Fruit fly (Drosophila melanogaster): ENCODE results near the gene BoYb.

The BoYb gene

DNA sequence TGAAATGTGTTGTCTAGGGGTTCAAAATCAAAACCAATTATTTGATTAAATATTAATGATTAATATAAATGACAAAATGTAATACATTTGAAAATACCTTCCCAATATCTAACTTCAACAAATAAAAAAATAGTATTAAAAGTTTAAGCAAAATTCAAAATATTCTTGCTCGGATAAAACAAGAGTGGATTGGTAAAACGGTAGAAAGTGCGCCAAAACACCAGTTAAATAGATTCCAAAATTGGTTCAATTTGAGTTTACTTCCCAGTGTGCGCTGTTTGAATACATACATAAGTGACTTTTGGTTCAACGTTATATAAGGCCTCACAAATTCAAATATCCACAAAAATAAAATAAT, 36.7 kb upstream of the BoYb start (continued):
- peak; percentile 23 for TF ChIP-seq CG15696 (tag; optimal IDR thresholded peaks at IDR 0.05)
- TF ChIP-seq CG2712 (tag; optimal IDR thresholded peaks at IDR 0.05) = peak; percentile 79
- TF ChIP-seq CG1792 (GFP tag; optimal IDR thresholded peaks at IDR 0.05) = no peak
- TF ChIP-seq fd3F (GFP tag; optimal IDR thresholded peaks at IDR 0.05) = peak; percentile 67
- TF ChIP-seq CG17361 (GFP tag; IDR thresholded peaks at IDR 0.05) = peak; percentile 80
- no peak for TF ChIP-seq tx (GFP tag; optimal IDR thresholded peaks at IDR 0.05)
- no peak for TF ChIP-seq Trl (optimal IDR thresholded peaks at IDR 0.05)
- TF ChIP-seq Trl (GFP tag; optimal IDR thresholded peaks at IDR 0.05) = no peak
- peak; percentile 38 for TF ChIP-seq tap (tag; optimal IDR thresholded peaks at IDR 0.05)
- TF ChIP-seq ind (GFP tag; optimal IDR thresholded peaks at IDR 0.05) = peak; percentile 58
- peak; percentile 54 for TF ChIP-seq corto (GFP tag; optimal IDR thresholded peaks at IDR 0.05)
- peak; percentile 56 for TF ChIP-seq Med (GFP tag)
- no peak for TF ChIP-seq CG9609 (GFP tag; optimal IDR thresholded peaks at IDR 0.05)
- no peak for TF ChIP-seq CG8765 (GFP tag; IDR thresholded peaks at IDR 0.05)
- no peak for TF ChIP-seq CG10431 (GFP tag; optimal IDR thresholded peaks at IDR 0.05)
- TF ChIP-seq CG17568 (GFP tag; optimal IDR thresholded peaks at IDR 0.05) = peak; percentile 61
- TF ChIP-seq CG9215 (GFP tag; IDR thresholded peaks at IDR 0.05) = peak; percentile 42; the same call in 1 of the 2 replicates
- no peak for TF ChIP-seq YL-1 (GFP tag; optimal IDR thresholded peaks at IDR 0.05)
- TF ChIP-seq slou (GFP tag; optimal IDR thresholded peaks at IDR 0.05) = peak; percentile 21
- TF ChIP-seq gfzf (GFP tag; optimal IDR thresholded peaks at IDR 0.05) = no peak
- TF ChIP-seq Kr (GFP tag; optimal IDR thresholded peaks at IDR 0.05) = no peak
- peak; percentile 35 for TF ChIP-seq CG5245 (GFP tag; optimal IDR thresholded peaks at IDR 0.05)
- peak; percentile 58 for TF ChIP-seq caup (GFP tag; optimal IDR thresholded peaks at IDR 0.05; ENCODE audit: severe bottlenecking)
- TF ChIP-seq ERR (GFP tag; optimal IDR thresholded peaks at IDR 0.05) = no peak
- TF ChIP-seq Nf-YA (GFP tag; IDR thresholded peaks at IDR 0.05) = no peak
- no peak for TF ChIP-seq TFAM (GFP tag; optimal IDR thresholded peaks at IDR 0.05)
- TF ChIP-seq CG2678 (tag; optimal IDR thresholded peaks at IDR 0.05) = peak; percentile 86
- TF ChIP-seq CkIIα-i1 (GFP tag; IDR thresholded peaks at IDR 0.05) = no peak
- peak; percentile 55 for TF ChIP-seq nerfin-1 (tag; optimal IDR thresholded peaks at IDR 0.05)
- no peak for TF ChIP-seq CG13624 (GFP tag; optimal IDR thresholded peaks at IDR 0.05)
- no peak for TF ChIP-seq CG8290 (GFP tag; optimal IDR thresholded peaks at IDR 0.05)
- TF ChIP-seq CG8290 (tag; optimal IDR thresholded peaks at IDR 0.05) = no peak
- peak; percentile 69; the same call in 1 of the 2 replicates for TF ChIP-seq CG32532 (GFP tag; IDR thresholded peaks at IDR 0.05)
- 0 out of 2 replicates have a peak, but pooled peaks have one; percentile 30 for TF ChIP-seq GATAe (GFP tag; conservative IDR thresholded peaks at IDR 0.05)
- TF ChIP-seq CG12942 (GFP tag; optimal IDR thresholded peaks at IDR 0.05) = peak; percentile 41
- no peak for TF ChIP-seq CG2129 (GFP tag; IDR thresholded peaks at IDR 0.05; ENCODE audit: partially characterized antibody)
- no peak for TF ChIP-seq btn (GFP tag; optimal IDR thresholded peaks at IDR 0.05)
- TF ChIP-seq CG7271 (tag; optimal IDR thresholded peaks at IDR 0.05) = no peak
- TF ChIP-seq ato (GFP tag; IDR thresholded peaks at IDR 0.05; ENCODE audit: partially characterized antibody) = no peak
- no peak for TF ChIP-seq CG16779 (GFP tag; IDR thresholded peaks at IDR 0.05)
- TF ChIP-seq CG9437 (GFP tag; optimal IDR thresholded peaks at IDR 0.05) = peak; percentile 65
- no peak for TF ChIP-seq da (GFP tag; optimal IDR thresholded peaks at IDR 0.05)
- peak; percentile 51; the same call in 1 of the 3 replicates for TF ChIP-seq Dbx (GFP tag; IDR thresholded peaks at IDR 0.05)
- TF ChIP-seq unpg (GFP tag; optimal IDR thresholded peaks at IDR 0.05) = peak; percentile 78
- peak; percentile 67 for TF ChIP-seq CG10209 (GFP tag; optimal IDR thresholded peaks at IDR 0.05)
- TF ChIP-seq CG4282 (GFP tag; optimal IDR thresholded peaks at IDR 0.05) = no peak
- no peak for TF ChIP-seq CG8089 (GFP tag; optimal IDR thresholded peaks at IDR 0.05)
- TF ChIP-seq CG7839 (tag; optimal IDR thresholded peaks at IDR 0.05) = peak; percentile 86
- TF ChIP-seq CG12104 (GFP tag; optimal IDR thresholded peaks at IDR 0.05) = no peak
- TF ChIP-seq Sox102F (GFP tag; optimal IDR thresholded peaks at IDR 0.05) = peak; percentile 85
- no peak for TF ChIP-seq CG8281 (tag; optimal IDR thresholded peaks at IDR 0.05)
- 0 out of 3 replicates have a peak, but pooled peaks have one; percentile 14 for TF ChIP-seq CG14860 (GFP tag; IDR thresholded peaks at IDR 0.05; ENCODE audit: partially characterized antibody)

Data from whole organism, embryonic.